Fruit fly (Drosophila melanogaster): ENCODE measurements around the gene CG3857.

Gene CG3857

DNA sequence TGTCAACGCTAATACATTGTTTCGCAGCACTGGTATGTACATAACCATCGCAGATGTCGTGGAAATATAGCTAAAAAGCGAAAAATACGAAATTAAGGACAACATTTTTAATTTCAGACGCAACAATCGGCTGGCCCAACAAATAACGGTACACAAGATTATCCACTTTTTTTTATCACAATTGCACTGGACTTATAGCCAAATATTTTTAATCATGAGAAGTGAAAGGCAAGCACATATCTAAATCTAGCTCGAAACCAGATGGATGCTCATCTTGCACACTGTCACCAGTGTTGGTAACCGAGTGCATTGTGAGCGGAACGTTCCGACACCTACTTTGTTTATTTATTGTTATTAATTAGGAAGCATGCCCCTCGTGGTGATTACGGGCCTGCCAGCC, at the start of gene CG3857, which contains the start of gene CG3587 (continued):
- peak; percentile 57 for TF ChIP-seq Drgx (GFP tag; IDR thresholded peaks at IDR 0.05)
- TF ChIP-seq CG12659 (GFP tag; optimal IDR thresholded peaks at IDR 0.05): peak; percentile 78
- no peak for TF ChIP-seq Doc2 (GFP tag; IDR thresholded peaks at IDR 0.05)
- peak; percentile 73 for TF ChIP-seq maf-S (GFP tag; optimal IDR thresholded peaks at IDR 0.05)
- TF ChIP-seq CG4730 (GFP tag; IDR thresholded peaks at IDR 0.05): peak; percentile 64
- TF ChIP-seq CG11560 (tag; IDR thresholded peaks at IDR 0.05): 0 out of 3 replicates have a peak, but pooled peaks have one; percentile 37
- peak; percentile 55 for TF ChIP-seq CG4424 (GFP tag; optimal IDR thresholded peaks at IDR 0.05)
- TF ChIP-seq Hand (GFP tag; optimal IDR thresholded peaks at IDR 0.05): no peak
- peak; percentile 75 for TF ChIP-seq lmd (GFP tag; IDR thresholded peaks at IDR 0.05)
- peak; percentile 99 for TF ChIP-seq Ets65A (GFP tag)
- peak; percentile 33 for TF ChIP-seq p53 (GFP tag; optimal IDR thresholded peaks at IDR 0.05)
- peak; percentile 58 for TF ChIP-seq CG8765 (GFP tag; IDR thresholded peaks at IDR 0.05)
- peak; percentile 76 for TF ChIP-seq CG9727 (GFP tag; optimal IDR thresholded peaks at IDR 0.05)
- TF ChIP-seq Sox100B (GFP tag; optimal IDR thresholded peaks at IDR 0.05): peak; percentile 61
- TF ChIP-seq Max (GFP tag; optimal IDR thresholded peaks at IDR 0.05): peak; percentile 83
- peak; percentile 80 for TF ChIP-seq CG32772 (GFP tag; IDR thresholded peaks at IDR 0.05)
- peak; percentile 49 for TF ChIP-seq Asciz (GFP tag; optimal IDR thresholded peaks at IDR 0.05)
- no peak for TF ChIP-seq Dip2 (GFP tag; IDR thresholded peaks at IDR 0.05)
- peak; percentile 75 for TF ChIP-seq Antp (GFP tag; optimal IDR thresholded peaks at IDR 0.05)
- peak; percentile 65 for TF ChIP-seq YL-1 (GFP tag; optimal IDR thresholded peaks at IDR 0.05)
- no peak for TF ChIP-seq ham (GFP tag; IDR thresholded peaks at IDR 0.05)
- TF ChIP-seq CG11093 (GFP tag; IDR thresholded peaks at IDR 0.05): peak; percentile 62; the same call in 1 of the 3 replicates
- TF ChIP-seq CG9932 (GFP tag; IDR thresholded peaks at IDR 0.05): peak; percentile 84
- TF ChIP-seq bcd (GFP tag; optimal IDR thresholded peaks at IDR 0.05): peak; percentile 69
- TF ChIP-seq CG12299 (tag; optimal IDR thresholded peaks at IDR 0.05): peak; percentile 32
- peak; percentile 86 for TF ChIP-seq CG7786 (GFP tag; optimal IDR thresholded peaks at IDR 0.05)
- peak; percentile 83 for TF ChIP-seq CG13775 (GFP tag; optimal IDR thresholded peaks at IDR 0.05)
- TF ChIP-seq Ssrp (tag; optimal IDR thresholded peaks at IDR 0.05): peak; percentile 71
- TF ChIP-seq tin (GFP tag; optimal IDR thresholded peaks at IDR 0.05): peak; percentile 70
- no peak for TF ChIP-seq CG6791 (GFP tag; IDR thresholded peaks at IDR 0.05; ENCODE audit: partially characterized antibody)
- TF ChIP-seq CG9215 (GFP tag; IDR thresholded peaks at IDR 0.05): peak; percentile 77
- peak; percentile 81 for TF ChIP-seq gro (GFP tag; optimal IDR thresholded peaks at IDR 0.05)
- TF ChIP-seq Mad (GFP tag; optimal IDR thresholded peaks at IDR 0.05): peak; percentile 77
- TF ChIP-seq zen (tag; optimal IDR thresholded peaks at IDR 0.05): peak; percentile 52
- TF ChIP-seq pum (GFP tag; optimal IDR thresholded peaks at IDR 0.05): peak; percentile 66
- TF ChIP-seq ATbp (GFP tag; optimal IDR thresholded peaks at IDR 0.05): peak; percentile 19
- peak; percentile 71 for TF ChIP-seq CG2678 (tag; optimal IDR thresholded peaks at IDR 0.05)
- peak; percentile 68 for TF ChIP-seq sd (tag; optimal IDR thresholded peaks at IDR 0.05)
- TF ChIP-seq CG4707 (GFP tag; optimal IDR thresholded peaks at IDR 0.05): peak; percentile 1
- TF ChIP-seq wdn (GFP tag; IDR thresholded peaks at IDR 0.05): no peak
- peak; percentile 31 for TF ChIP-seq kni (GFP tag; optimal IDR thresholded peaks at IDR 0.05)
- no peak for TF ChIP-seq CG6175 (GFP tag; IDR thresholded peaks at IDR 0.05)
- TF ChIP-seq shn (GFP tag; optimal IDR thresholded peaks at IDR 0.05): peak; percentile 91
- TF ChIP-seq CG9797 (GFP tag; optimal IDR thresholded peaks at IDR 0.05): peak; percentile 15
- no peak for TF ChIP-seq rib (GFP tag; IDR thresholded peaks at IDR 0.05)
- TF ChIP-seq CG3838 (GFP tag; optimal IDR thresholded peaks at IDR 0.05): no peak
- TF ChIP-seq stc (GFP tag; IDR thresholded peaks at IDR 0.05): 0 out of 2 replicates have a peak, but pooled peaks have one; percentile 44
- peak; percentile 73; the same call in 2 of the 3 replicates for TF ChIP-seq CG11456 (GFP tag; IDR thresholded peaks at IDR 0.05)
- peak; percentile 83 for TF ChIP-seq Hsf (GFP tag; optimal IDR thresholded peaks at IDR 0.05)
- peak; percentile 71 for TF ChIP-seq CG6272 (GFP tag; IDR thresholded peaks at IDR 0.05)
- TF ChIP-seq CG16813 (GFP tag; IDR thresholded peaks at IDR 0.05; ENCODE audit: partially characterized antibody): no peak

Data from whole organism, embryonic.